Worm (Caenorhabditis elegans): Measurements from ENCODE around the gene R07E5.5.

The R07E5.5 gene

ce11 chrIII:4408251-4408650, 11.0 kb downstream of the R07E5.5 start, which contains the start of gene gpch-1:
gpch-1 (plus strand) TSS chrIII:4408551.
- TF ChIP-seq ceh-18 (tag; optimal IDR thresholded peaks at IDR 0.05) = no peak
- no peak for TF ChIP-seq pros-1 (tag; optimal IDR thresholded peaks at IDR 0.05)
- TF ChIP-seq hlh-30 (tag; optimal IDR thresholded peaks at IDR 0.05; ENCODE audit: insufficient read depth) = no peak
- TF ChIP-seq gmeb-2 (tag; optimal IDR thresholded peaks at IDR 0.05) = no peak
- TF ChIP-seq lin-11 (tag; optimal IDR thresholded peaks at IDR 0.05) = no peak
- TF ChIP-seq ceh-30 (tag; optimal IDR thresholded peaks at IDR 0.05) = no peak
- TF ChIP-seq sox-2 (GFP tag; IDR thresholded peaks at IDR 0.05) = no peak
- TF ChIP-seq C08G9.2 (tag; optimal IDR thresholded peaks at IDR 0.05) = no peak
- TF ChIP-seq elt-4 (tag; optimal IDR thresholded peaks at IDR 0.05) = no peak
- no peak for TF ChIP-seq ceh-6 (GFP tag; optimal IDR thresholded peaks at IDR 0.05)
- no peak for TF ChIP-seq pha-4 (tag; optimal IDR thresholded peaks at IDR 0.05)
- no peak for TF ChIP-seq ets-4 (tag; optimal IDR thresholded peaks at IDR 0.05)
- TF ChIP-seq pax-1 (tag; optimal IDR thresholded peaks at IDR 0.05) = no peak
- TF ChIP-seq odd-2 (tag; optimal IDR thresholded peaks at IDR 0.05) = no peak
- no peak for TF ChIP-seq nhr-232 (tag; optimal IDR thresholded peaks at IDR 0.05)
- TF ChIP-seq ama-1 (optimal IDR thresholded peaks at IDR 0.05) = no peak
- TF ChIP-seq npax-4 (tag; optimal IDR thresholded peaks at IDR 0.05) = no peak
- no peak for TF ChIP-seq che-1 (tag; optimal IDR thresholded peaks at IDR 0.05)

- TF ChIP-seq ceh-30 (tag; optimal IDR thresholded peaks at IDR 0.05) (no peak), ceh-48 (tag; optimal IDR thresholded peaks at IDR 0.05) (no peak), pha-4 (tag; optimal IDR thresholded peaks at IDR 0.05) (no peak), hlh-6 (tag; optimal IDR thresholded peaks at IDR 0.05) (no peak), dve-1 (tag; optimal IDR thresholded peaks at IDR 0.05) (no peak)
Observed at ce11 chrIII:4412108-4413009, 15.1 kb downstream of the R07E5.5 start.

ce11 chrIII:4413099-4413498, 15.9 kb downstream of the R07E5.5 start, which contains the start of gene mpc-1:
mpc-1 (plus strand) TSS chrIII:4413457.
- no peak for TF ChIP-seq ref-2 (tag; optimal IDR thresholded peaks at IDR 0.05)
- no peak for TF ChIP-seq fkh-6 (tag; optimal IDR thresholded peaks at IDR 0.05)
- peak; percentile 90 for TF ChIP-seq elt-2 (tag; optimal IDR thresholded peaks at IDR 0.05)
- no peak for TF ChIP-seq dve-1 (tag; optimal IDR thresholded peaks at IDR 0.05)
- TF ChIP-seq pax-1 (tag; optimal IDR thresholded peaks at IDR 0.05) = no peak

ce11 chrIII:4414041-4414440, 16.8 kb downstream of the R07E5.5 start:
- peak; percentile 23 for TF ChIP-seq hlh-6 (tag; optimal IDR thresholded peaks at IDR 0.05)
- TF ChIP-seq zip-5 (tag; optimal IDR thresholded peaks at IDR 0.05) = peak; percentile 8
- TF ChIP-seq hlh-15 (tag; optimal IDR thresholded peaks at IDR 0.05) = peak; percentile 7
- TF ChIP-seq Y22D7AL.16 (tag; optimal IDR thresholded peaks at IDR 0.05) = peak; percentile 20
- peak; percentile 57 for TF ChIP-seq elt-2 (tag; optimal IDR thresholded peaks at IDR 0.05)
- TF ChIP-seq che-1 (tag; optimal IDR thresholded peaks at IDR 0.05) = peak; percentile 11
- peak; percentile 11 for TF ChIP-seq ceh-18 (tag; optimal IDR thresholded peaks at IDR 0.05)
- TF ChIP-seq syd-9 (tag; optimal IDR thresholded peaks at IDR 0.05) = peak; percentile 30
- peak; percentile 5 for TF ChIP-seq ceh-2 (tag; optimal IDR thresholded peaks at IDR 0.05)
- peak; percentile 44 for TF ChIP-seq tbx-2 (tag; optimal IDR thresholded peaks at IDR 0.05)
- peak; percentile 42 for TF ChIP-seq pha-2 (tag; optimal IDR thresholded peaks at IDR 0.05)
- peak; percentile 5 for TF ChIP-seq unc-42 (tag; optimal IDR thresholded peaks at IDR 0.05)
- peak; percentile 13 for TF ChIP-seq pat-9 (tag; optimal IDR thresholded peaks at IDR 0.05)
- TF ChIP-seq lin-11 (tag; optimal IDR thresholded peaks at IDR 0.05) = peak; percentile 12
- peak; percentile 66; the same call in 1 of the 2 replicates for TF ChIP-seq ceh-45 (GFP tag; IDR thresholded peaks at IDR 0.05)
- TF ChIP-seq T23F11.4 (GFP tag; optimal IDR thresholded peaks at IDR 0.05) = peak; percentile 29
- TF ChIP-seq K09A11.1 (tag; optimal IDR thresholded peaks at IDR 0.05; ENCODE audit: insufficient read depth) = peak; percentile 22
- peak; percentile 12 for TF ChIP-seq nfya-1 (tag; optimal IDR thresholded peaks at IDR 0.05)
- TF ChIP-seq nhr-232 (tag; optimal IDR thresholded peaks at IDR 0.05) = peak; percentile 9
- TF ChIP-seq C38D4.7 (GFP tag; optimal IDR thresholded peaks at IDR 0.05) = peak; percentile 41
- peak; percentile 19 for TF ChIP-seq ceh-34 (tag; optimal IDR thresholded peaks at IDR 0.05)
- TF ChIP-seq ceh-6 (GFP tag; optimal IDR thresholded peaks at IDR 0.05) = peak; percentile 38
- peak; percentile 41 for TF ChIP-seq ceh-14 (tag; optimal IDR thresholded peaks at IDR 0.05)
- TF ChIP-seq fkh-6 (tag; optimal IDR thresholded peaks at IDR 0.05) = peak; percentile 19
- TF ChIP-seq fax-1 (tag; optimal IDR thresholded peaks at IDR 0.05) = peak; percentile 20
- peak; percentile 63 for TF ChIP-seq sox-2 (GFP tag; IDR thresholded peaks at IDR 0.05)

All from whole organism, late embryonic.